Worm (Caenorhabditis elegans) whole organism, L1 larva: ENCODE data around the gene pmp-1.

ENCODE experiments used
- C04F5.9 ChIP-seq: sonication (generic microtip); optimal IDR thresholded peaks from 2 replicates; lab custom pipeline; 2016; ENCODE audit warnings: missing genetic modification characterization, missing compliant biosample characterization
- C34B4.2 ChIP-seq: sonication (generic microtip); optimal IDR thresholded peaks from 2 replicates; lab custom pipeline; 2017; ENCODE audit warnings: mild to moderate bottlenecking, missing genetic modification characterization, missing compliant biosample characterization
- Y116A8C.19 ChIP-seq: sonication (generic microtip); optimal IDR thresholded peaks from 2 replicates; lab custom pipeline; 2016; ENCODE audit warnings: missing compliant biosample characterization, missing genetic modification characterization, borderline replicate concordance
- ama-1 ChIP-seq: fragments of 150-350 bp; optimal IDR thresholded peaks from 2 replicates; lab custom pipeline; 2014
- ceh-63 ChIP-seq: fragments of 200-800 bp; sonication (Bioruptor generic); optimal IDR thresholded peaks from 2 replicates; lab custom pipeline; 2018; ENCODE audit warnings: mild to moderate bottlenecking, missing genetic modification characterization, missing compliant biosample characterization
- ceh-82 ChIP-seq, 3 experiments: fragments of 150-350 bp in 1 of 3; sonication (generic microtip) in 2 of 3; optimal IDR thresholded peaks; 2 replicates each; lab custom pipeline; 2014 to 2017; ENCODE audit warnings: missing biosample characterization in 3 of 3, missing genetic modification characterization in 3 of 3
- ceh-88 ChIP-seq: fragments of 200-800 bp; sonication (Bioruptor generic); IDR thresholded peaks from 2 replicates; pipeline ENCODE4 v1.3.6; 2022; ENCODE audit warnings: missing genetic modification characterization, missing compliant biosample characterization
- ceh-90 ChIP-seq: sonication (generic microtip); optimal IDR thresholded peaks from 2 replicates; lab custom pipeline; 2016; ENCODE audit warnings: missing genetic modification characterization, missing compliant biosample characterization
- dpl-1 ChIP-seq, 3 experiments: fragments of 150-350 bp in 2 of 3; sonication (generic microtip) in 1 of 3; optimal IDR thresholded peaks; 2 replicates each; lab custom pipeline; 2014 to 2017; ENCODE audit warnings: missing biosample characterization in 3 of 3, missing genetic modification characterization in 3 of 3, missing genetic modification reagents in 3 of 3
- efl-1 ChIP-seq, 4 experiments: fragments of 150-350 bp; optimal IDR thresholded peaks in 3 of 4; peaks in 1 of 4; 1 replicate in 1 of 4; 2 replicates in 3 of 4; lab custom pipeline; 2014; ENCODE audit warnings: missing biosample characterization in 2 of 4, missing genetic modification characterization in 2 of 4, missing genetic modification reagents in 2 of 4
- efl-3 ChIP-seq: fragments of 200-800 bp; sonication (Bioruptor generic); optimal IDR thresholded peaks from 2 replicates; lab custom pipeline; 2018; ENCODE audit warnings: mild to moderate bottlenecking, missing genetic modification characterization, missing compliant biosample characterization
- egl-13 ChIP-seq: sonication (generic microtip); optimal IDR thresholded peaks from 2 replicates; lab custom pipeline; 2016; ENCODE audit warnings: missing genotype, missing genetic modification reagents, missing genetic modification characterization, missing compliant biosample characterization
- egl-27 ChIP-seq, 2 experiments: fragments of 150-350 bp in 1 of 2; sonication (generic microtip); optimal IDR thresholded peaks; 3 replicates each; lab custom pipeline; 2017 to 2018; ENCODE audit warnings: missing biosample characterization in 2 of 2, missing genetic modification characterization in 2 of 2, missing genetic modification reagents in 2 of 2
- elt-2 ChIP-seq: sonication (generic microtip); optimal IDR thresholded peaks from 2 replicates; lab custom pipeline; 2016; ENCODE audit warnings: missing genetic modification characterization, mild to moderate bottlenecking, inconsistent platforms, missing compliant biosample characterization, missing genetic modification reagents
- ets-5 ChIP-seq: fragments of 200-800 bp; sonication (Bioruptor generic); IDR thresholded peaks from 2 replicates; pipeline ENCODE4 v1.3.6; 2022; ENCODE audit warnings: missing genetic modification characterization, missing compliant biosample characterization
- fkh-8 ChIP-seq: sonication (generic microtip); optimal IDR thresholded peaks from 2 replicates; lab custom pipeline; 2016; ENCODE audit warnings: mild to moderate bottlenecking, missing genetic modification characterization, missing compliant biosample characterization
- fos-1 ChIP-seq: fragments of 150-350 bp; optimal IDR thresholded peaks from 2 replicates; lab custom pipeline; 2014; ENCODE audit warnings: missing biosample characterization, missing genetic modification characterization
- grh-1 ChIP-seq: fragments of 200-800 bp; sonication (Bioruptor generic); IDR thresholded peaks from 2 replicates; pipeline ENCODE4 v1.3.6; 2022; ENCODE audit warnings: missing genetic modification reagents, missing genetic modification characterization, missing compliant biosample characterization
- hlh-4 ChIP-seq: sonication (generic microtip); optimal IDR thresholded peaks from 2 replicates; lab custom pipeline; 2016; ENCODE audit warnings: mild to moderate bottlenecking, missing genetic modification characterization, missing compliant biosample characterization
- hpl-2 ChIP-seq: fragments of 150-350 bp; optimal IDR thresholded peaks from 2 replicates; lab custom pipeline; 2014; ENCODE audit warnings: missing biosample characterization, missing genetic modification reagents, missing genetic modification characterization
- irx-1 ChIP-seq: sonication (generic microtip); optimal IDR thresholded peaks from 2 replicates; lab custom pipeline; 2016; ENCODE audit warnings: missing genetic modification characterization, missing compliant biosample characterization
- isw-1 ChIP-seq: fragments of 200-800 bp; sonication (Bioruptor generic); IDR thresholded peaks from 2 replicates; pipeline ENCODE4 v1.3.6; 2022; ENCODE audit warnings: missing genetic modification characterization, missing compliant biosample characterization
- lin-14 ChIP-seq: fragments of 200-800 bp; sonication (Bioruptor generic); optimal IDR thresholded peaks from 2 replicates; lab custom pipeline; 2018; ENCODE audit warnings: mild to moderate bottlenecking, missing genetic modification characterization, moderate library complexity, missing compliant biosample characterization
- lin-15B ChIP-seq: fragments of 150-350 bp; sonication (generic microtip); optimal IDR thresholded peaks from 3 replicates; lab custom pipeline; 2014; ENCODE audit warnings: missing biosample characterization, missing genetic modification characterization
- lin-35 ChIP-seq, 2 experiments: fragments of 150-350 bp; optimal IDR thresholded peaks; 2 replicates each; lab custom pipeline; 2014; ENCODE audit warnings: missing biosample characterization in 2 of 2, missing genetic modification characterization in 2 of 2, missing genetic modification reagents in 2 of 2
- lin-39 ChIP-seq: fragments of 150-350 bp; optimal IDR thresholded peaks from 2 replicates; lab custom pipeline; 2014; ENCODE audit warnings: missing biosample characterization, missing genetic modification reagents, missing genetic modification characterization
- lir-3 ChIP-seq: sonication (generic microtip); optimal IDR thresholded peaks from 2 replicates; lab custom pipeline; 2016; ENCODE audit warnings: mild to moderate bottlenecking, missing genetic modification characterization, moderate library complexity, missing compliant biosample characterization; ENCODE audit not compliant: poor library complexity
- mab-9 ChIP-seq: fragments of 200-800 bp; sonication (Bioruptor generic); IDR thresholded peaks from 2 replicates; pipeline ENCODE4 v1.3.6; 2022; ENCODE audit warnings: missing genetic modification reagents, missing genetic modification characterization, missing compliant biosample characterization
- mdl-1 ChIP-seq, 2 experiments: fragments of 150-350 bp; optimal IDR thresholded peaks; 2 replicates each; lab custom pipeline; 2014 to 2017; ENCODE audit warnings: missing biosample characterization in 2 of 2, missing genetic modification characterization in 2 of 2, inconsistent platforms in 1 of 2
- nhr-12 ChIP-seq: sonication (generic microtip); optimal IDR thresholded peaks from 2 replicates; lab custom pipeline; 2017; ENCODE audit warnings: missing biosample characterization, missing genetic modification characterization
- nhr-19 ChIP-seq: fragments of 200-800 bp; sonication (Bioruptor generic); conservative IDR thresholded peaks from 2 replicates; pipeline ENCODE4 v1.3.6; 2022; ENCODE audit warnings: missing genetic modification characterization, missing compliant biosample characterization
- nhr-237 ChIP-seq: fragments of 150-350 bp; optimal IDR thresholded peaks from 2 replicates; lab custom pipeline; 2014; ENCODE audit warnings: missing biosample characterization, missing genetic modification characterization
- nhr-47 ChIP-seq: sonication (generic microtip); optimal IDR thresholded peaks from 2 replicates; lab custom pipeline; 2016; ENCODE audit warnings: mild to moderate bottlenecking, missing genetic modification characterization, moderate library complexity, missing compliant biosample characterization
- nhr-76 ChIP-seq: sonication (generic microtip); optimal IDR thresholded peaks from 2 replicates; lab custom pipeline; 2017; ENCODE audit warnings: missing biosample characterization, missing genetic modification characterization
- nhr-77 ChIP-seq: fragments of 150-350 bp; optimal IDR thresholded peaks from 2 replicates; lab custom pipeline; 2014; ENCODE audit warnings: missing biosample characterization, missing genetic modification characterization
- pqm-1 ChIP-seq: sonication (generic microtip); optimal IDR thresholded peaks from 3 replicates; lab custom pipeline; 2017; ENCODE audit warnings: missing biosample characterization, missing genetic modification characterization
- rnt-1 ChIP-seq: sonication (generic microtip); optimal IDR thresholded peaks from 2 replicates; lab custom pipeline; 2016; ENCODE audit warnings: mild to moderate bottlenecking, missing genetic modification characterization, moderate library complexity, missing compliant biosample characterization
- skn-1 ChIP-seq: fragments of 150-350 bp; optimal IDR thresholded peaks from 2 replicates; lab custom pipeline; 2014; ENCODE audit warnings: missing biosample characterization, missing genetic modification characterization
- snpc-4 ChIP-seq: fragments of 150-350 bp; optimal IDR thresholded peaks from 2 replicates; lab custom pipeline; 2014; ENCODE audit warnings: missing biosample characterization, missing genetic modification characterization
- sox-4 ChIP-seq: sonication (generic microtip); optimal IDR thresholded peaks from 2 replicates; lab custom pipeline; 2016; ENCODE audit warnings: missing genetic modification characterization, missing compliant biosample characterization
- sptf-1 ChIP-seq: fragments of 150-350 bp; optimal IDR thresholded peaks from 2 replicates; lab custom pipeline; 2014; ENCODE audit warnings: missing biosample characterization, missing genetic modification characterization
- sup-37 ChIP-seq: fragments of 200-800 bp; sonication (Bioruptor generic); optimal IDR thresholded peaks from 2 replicates; lab custom pipeline; 2018; ENCODE audit warnings: mild to moderate bottlenecking, missing genetic modification characterization, missing compliant biosample characterization
- swsn-7 ChIP-seq: sonication (generic microtip); optimal IDR thresholded peaks from 2 replicates; lab custom pipeline; 2016; ENCODE audit warnings: missing genetic modification characterization, missing compliant biosample characterization
- tbx-2 ChIP-seq: sonication (generic microtip); optimal IDR thresholded peaks from 2 replicates; lab custom pipeline; 2016; ENCODE audit warnings: missing genetic modification characterization, missing compliant biosample characterization
- unc-130 ChIP-seq: fragments of 150-350 bp; optimal IDR thresholded peaks from 2 replicates; lab custom pipeline; 2017; ENCODE audit warnings: missing biosample characterization, missing genetic modification characterization, inconsistent platforms
- unc-30 ChIP-seq: sonication (generic microtip); optimal IDR thresholded peaks from 2 replicates; lab custom pipeline; 2017; ENCODE audit warnings: missing biosample characterization, missing genetic modification characterization
- unc-62 ChIP-seq: fragments of 150-350 bp; optimal IDR thresholded peaks from 2 replicates; lab custom pipeline; 2014; ENCODE audit warnings: missing biosample characterization, missing genetic modification reagents, missing genetic modification characterization
- unc-86 ChIP-seq: sonication (generic microtip); optimal IDR thresholded peaks from 2 replicates; lab custom pipeline; 2016; ENCODE audit warnings: missing genetic modification characterization, missing compliant biosample characterization
- xbp-1 ChIP-seq: sonication (generic microtip); optimal IDR thresholded peaks from 2 replicates; lab custom pipeline; 2016; ENCODE audit warnings: missing genetic modification characterization, missing compliant biosample characterization
- zag-1 ChIP-seq: fragments of 150-350 bp; optimal IDR thresholded peaks from 2 replicates; lab custom pipeline; 2014; ENCODE audit warnings: missing biosample characterization, missing genetic modification characterization

pmp-1 gene

ce11 chrII:6891838-6892237, 8.3 kb upstream of the pmp-1 start (continued):
- peak; percentile 91 for TF ChIP-seq unc-130 (tag; lab: Kevin White, UChicago)
- TF ChIP-seq ama-1 (lab: Kevin White, UChicago): no peak
- peak; percentile 32 for TF ChIP-seq xbp-1 (tag; lab: Kevin White, UChicago)
- TF ChIP-seq lin-35 (GFP tag; optimal IDR thresholded peaks at IDR 0.05; lab: Kevin White, UChicago): peak; percentile 50 to 82
- peak; percentile 48 for TF ChIP-seq nhr-77 (tag; lab: Kevin White, UChicago)
- TF ChIP-seq unc-30 (tag; lab: Kevin White, UChicago): no peak
- TF ChIP-seq ets-5 (GFP tag; lab: Robert Waterston, UW): no peak
- no peak for TF ChIP-seq egl-13 (tag; lab: Kevin White, UChicago)
- no peak for TF ChIP-seq irx-1 (tag; lab: Kevin White, UChicago)
- peak in 2 of 3 experiments; percentile 29 to 40 for TF ChIP-seq ceh-82 (tag; optimal IDR thresholded peaks at IDR 0.05; lab: Kevin White, UChicago)
- peak in 1 of 2 experiments; percentile 36 for TF ChIP-seq efl-1 (optimal IDR thresholded peaks at IDR 0.05; lab: Kevin White, UChicago)
- TF ChIP-seq efl-1 (GFP tag; optimal IDR thresholded peaks at IDR 0.05 in 1 of 2; lab: Kevin White, UChicago): peak; percentile 20 to 92
- no peak for TF ChIP-seq nhr-76 (tag; lab: Kevin White, UChicago)
- peak; percentile 64 for TF ChIP-seq skn-1 (tag; lab: Kevin White, UChicago)
- peak; percentile 99 for TF ChIP-seq nhr-19 (GFP tag; lab: Robert Waterston, UW)
- peak; percentile 54 for TF ChIP-seq nhr-47 (tag; lab: Kevin White, UChicago)
- peak; percentile 73 for TF ChIP-seq lir-3 (tag; lab: Kevin White, UChicago)
- peak; percentile 15 to 46 (median 32) for TF ChIP-seq dpl-1 (GFP tag; optimal IDR thresholded peaks at IDR 0.05; lab: Kevin White, UChicago)
- TF ChIP-seq fos-1 (tag; lab: Kevin White, UChicago): no peak
- no peak for TF ChIP-seq Y116A8C.19 (tag; lab: Kevin White, UChicago)
- no peak for TF ChIP-seq mab-9
- TF ChIP-seq isw-1: no peak
- peak; percentile 69 for TF ChIP-seq elt-2 (tag; lab: Kevin White, UChicago)
- TF ChIP-seq ceh-90 (tag; lab: Kevin White, UChicago): no peak
- peak; percentile 42 for TF ChIP-seq swsn-7 (tag; lab: Kevin White, UChicago)
- TF ChIP-seq C04F5.9: no peak
- TF ChIP-seq nhr-237: no peak
- TF ChIP-seq zag-1 (tag; lab: Kevin White, UChicago): no peak
- no peak for TF ChIP-seq fkh-8 (tag; lab: Kevin White, UChicago)
- TF ChIP-seq hpl-2 (GFP tag; lab: Kevin White, UChicago): no peak
- no peak for TF ChIP-seq sptf-1 (tag; lab: Kevin White, UChicago)
- peak; percentile 55 for TF ChIP-seq sup-37
- TF ChIP-seq egl-27 (tag; optimal IDR thresholded peaks at IDR 0.05; lab: Kevin White, UChicago): no peak
- TF ChIP-seq nhr-12: no peak
- no peak for TF ChIP-seq C34B4.2 (tag; lab: Kevin White, UChicago)
- TF ChIP-seq lin-15B (tag; lab: Kevin White, UChicago): no peak
- no peak for TF ChIP-seq grh-1 (GFP tag; lab: Robert Waterston, UW)
- no peak for TF ChIP-seq pqm-1 (tag; lab: Kevin White, UChicago)
- no peak for TF ChIP-seq ceh-88 (GFP tag; lab: Robert Waterston, UW)
- TF ChIP-seq, all 84 proteins: peak for 31

- TF ChIP-seq ceh-90 (tag; lab: Kevin White, UChicago): no peak
- peak; percentile 88 for TF ChIP-seq lin-14 (GFP tag; lab: Kevin White, UChicago)
- TF ChIP-seq elt-2 (tag; lab: Kevin White, UChicago): no peak
- TF ChIP-seq efl-3 (GFP tag; lab: Kevin White, UChicago): no peak
- TF ChIP-seq tbx-2 (tag; lab: Kevin White, UChicago): peak; percentile 48
- TF ChIP-seq hlh-4: no peak
- peak in 1 of 2 experiments; percentile 39 for TF ChIP-seq egl-27 (tag; optimal IDR thresholded peaks at IDR 0.05; lab: Kevin White, UChicago)
- no peak for TF ChIP-seq lin-39
- no peak for TF ChIP-seq ceh-63 (GFP tag; lab: Kevin White, UChicago)
- no peak for TF ChIP-seq ceh-88 (GFP tag; lab: Robert Waterston, UW)
- TF ChIP-seq nhr-77 (tag; lab: Kevin White, UChicago): no peak
- no peak for TF ChIP-seq unc-86 (tag; lab: Kevin White, UChicago)
- no peak for TF ChIP-seq C04F5.9
- TF ChIP-seq mdl-1 (tag; optimal IDR thresholded peaks at IDR 0.05; lab: Kevin White, UChicago): peak in 1 of 2 experiments; percentile 95
- TF ChIP-seq nhr-19 (GFP tag; lab: Robert Waterston, UW): peak; percentile 96
- TF ChIP-seq sox-4 (tag; lab: Kevin White, UChicago): no peak
- TF ChIP-seq fkh-8 (tag; lab: Kevin White, UChicago): peak; percentile 8
- peak; percentile 83 for TF ChIP-seq unc-130 (tag; lab: Kevin White, UChicago)
- TF ChIP-seq dpl-1 (GFP tag; optimal IDR thresholded peaks at IDR 0.05; lab: Kevin White, UChicago): peak in 2 of 3 experiments; percentile 15 to 38
- peak; percentile 40 for TF ChIP-seq rnt-1
- TF ChIP-seq unc-62 (GFP tag; lab: Kevin White, UChicago): no peak
- peak; percentile 7 for TF ChIP-seq snpc-4 (tag; lab: Kevin White, UChicago)
- no peak for TF ChIP-seq ceh-82 (tag; optimal IDR thresholded peaks at IDR 0.05; lab: Kevin White, UChicago)
- 0 out of 2 replicates have a peak, but pooled peaks have one; percentile 1 for TF ChIP-seq isw-1
Observed at ce11 chrII:6891176-6891575, 7.6 kb upstream of the pmp-1 start.
